Worm (Caenorhabditis elegans) whole organism, mixed stage, embryonic: Measurements from ENCODE around the gene ttr-27.

Experiments used
- elt-1 ChIP-seq: sonication (generic microtip); optimal IDR thresholded peaks from 2 replicates; lab custom pipeline; 2017; ENCODE audit warnings: missing genetic modification characterization, mild to moderate bottlenecking, missing compliant biosample characterization, antibody characterized with exemption, moderate library complexity, borderline replicate concordance; ENCODE audit not compliant: insufficient read depth
- elt-3 ChIP-seq: fragments of 150-350 bp; optimal IDR thresholded peaks from 2 replicates; lab custom pipeline; 2014; ENCODE audit warnings: missing biosample characterization, missing genetic modification characterization
- flh-1 ChIP-seq: fragments of 200-800 bp; sonication (Bioruptor generic); optimal IDR thresholded peaks from 2 replicates; lab custom pipeline; 2018; ENCODE audit warnings: mild to moderate bottlenecking, missing genetic modification characterization, moderate library complexity, missing compliant biosample characterization
- mep-1 ChIP-seq: fragments of 150-350 bp; optimal IDR thresholded peaks from 2 replicates; lab custom pipeline; 2017; ENCODE audit warnings: missing biosample characterization, missing genetic modification reagents, missing genetic modification characterization, inconsistent platforms
- nhr-237 ChIP-seq: fragments of 150-350 bp; optimal IDR thresholded peaks from 2 replicates; lab custom pipeline; 2014; ENCODE audit warnings: missing biosample characterization, missing genetic modification characterization
- tbx-8 ChIP-seq: fragments of 200-800 bp; sonication (Bioruptor generic); optimal IDR thresholded peaks from 2 replicates; lab custom pipeline; 2018; ENCODE audit warnings: mild to moderate bottlenecking, missing genetic modification characterization, moderate library complexity, missing compliant biosample characterization
- zip-8 ChIP-seq: fragments of 150-350 bp; optimal IDR thresholded peaks from 2 replicates; lab custom pipeline; 2014; ENCODE audit warnings: missing biosample characterization, missing genetic modification characterization

DNA sequence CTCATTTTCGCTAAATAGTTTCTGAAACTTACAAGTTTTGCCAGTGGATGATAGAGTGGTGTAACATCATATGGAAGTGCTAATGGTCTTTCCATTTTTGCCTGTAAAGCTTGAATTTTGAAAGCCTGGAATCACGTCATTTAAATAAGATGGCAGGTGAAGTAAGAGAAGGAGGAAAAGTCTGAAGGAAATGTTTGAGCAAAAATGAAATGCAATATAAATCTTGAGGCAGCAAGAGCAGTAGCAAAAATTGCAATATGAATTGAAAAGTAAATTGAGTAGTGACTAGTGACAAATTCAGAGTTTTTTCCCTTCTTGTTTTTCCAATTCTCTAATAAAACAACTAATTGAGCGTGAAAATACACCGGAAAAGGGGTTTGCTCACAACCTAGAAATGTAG is 18.0 kb downstream of the ttr-27 start, which contains the start of gene glb-24:
- TF ChIP-seq mep-1 (tag; lab: Kevin White, UChicago) (no peak), nhr-237 (no peak), elt-3 (tag; lab: Kevin White, UChicago) (no peak), flh-1 (GFP tag; lab: Kevin White, UChicago) (no peak), zip-8 (tag; lab: Kevin White, UChicago) (no peak), tbx-8 (GFP tag; lab: Kevin White, UChicago) (no peak), elt-1 (no peak)
